Worm (Caenorhabditis elegans) whole organism, L4/young adult: ENCODE measurements around the gene lin-2.

Source experiments
- W03F9.2 ChIP-seq: fragments of 150-350 bp; optimal IDR thresholded peaks from 2 replicates; lab custom pipeline; 2014; ENCODE audit warnings: missing biosample characterization, missing genetic modification characterization
- dao-5 ChIP-seq: sonication (generic microtip); optimal IDR thresholded peaks from 2 replicates; lab custom pipeline; 2016; ENCODE audit warnings: missing genotype, missing genetic modification characterization, moderate library complexity, missing compliant biosample characterization
- him-1 ChIP-seq: sonication (generic microtip); optimal IDR thresholded peaks from 2 replicates; lab custom pipeline; 2016; ENCODE audit warnings: missing genotype, missing genetic modification reagents, missing genetic modification characterization, missing compliant biosample characterization

- TF ChIP-seq W03F9.2 (tag; lab: Kevin White, UChicago) (no peak), him-1 (tag; lab: Kevin White, UChicago) (no peak), dao-5 (no peak)
Observed at ce11 chrX:12444423-12444822, 30.6 kb upstream of the lin-2 start.
